Fruit fly (Drosophila melanogaster) whole organism, embryonic: ENCODE measurements around the gene CG11920.

Experiments used
- B-H2 ChIP-seq: fragments of 200-800 bp; sonication (Bioruptor generic); optimal IDR thresholded peaks from 2 replicates; lab custom pipeline; 2018; ENCODE audit warnings: missing biosample characterization, mild to moderate bottlenecking, missing genetic modification characterization
- BEAF-32 ChIP-seq: fragments of 200-800 bp; sonication (Bioruptor generic); optimal IDR thresholded peaks from 3 replicates; lab custom pipeline; 2017; ENCODE audit warnings: missing biosample characterization, missing genetic modification characterization, mild to moderate bottlenecking, moderate library complexity, missing genetic modification reagents
- Bteb2 ChIP-seq: fragments of 200-800 bp; sonication (Bioruptor generic); optimal IDR thresholded peaks from 2 replicates; lab custom pipeline; 2016; ENCODE audit warnings: missing biosample characterization, missing genetic modification characterization
- CG10274 ChIP-seq: fragments of 200-800 bp; sonication (Bioruptor generic); optimal IDR thresholded peaks from 3 replicates; lab custom pipeline; 2017; ENCODE audit warnings: missing biosample characterization, mild to moderate bottlenecking, missing genetic modification characterization
- CG11504 ChIP-seq: fragments of 200-800 bp; sonication (Bioruptor generic); optimal IDR thresholded peaks from 3 replicates; lab custom pipeline; 2019; ENCODE audit warnings: missing biosample characterization, mild to moderate bottlenecking, missing genetic modification characterization, moderate library complexity
- CG12104 ChIP-seq: fragments of 200-800 bp; sonication (Bioruptor generic); optimal IDR thresholded peaks from 3 replicates; lab custom pipeline; 2016; ENCODE audit warnings: missing biosample characterization, missing genetic modification characterization
- CG13287 ChIP-seq: fragments of 200-800 bp; sonication (Bioruptor generic); IDR thresholded peaks from 2 replicates; pipeline ENCODE4 v1.3.6; 2022; ENCODE audit warnings: missing biosample characterization, missing genetic modification characterization; ENCODE audit not compliant: partially characterized antibody
- CG13296 ChIP-seq: fragments of 200-800 bp; sonication (Bioruptor generic); optimal IDR thresholded peaks from 3 replicates; lab custom pipeline; 2018; ENCODE audit warnings: missing biosample characterization, mild to moderate bottlenecking, missing genetic modification characterization
- CG14050 ChIP-seq: fragments of 200-800 bp; sonication (Bioruptor generic); IDR thresholded peaks from 3 replicates; pipeline ENCODE4 v1.3.6; 2022; ENCODE audit warnings: missing biosample characterization, missing genetic modification characterization
- CG17359 ChIP-seq: fragments of 200-800 bp; sonication (Bioruptor generic); optimal IDR thresholded peaks from 3 replicates; lab custom pipeline; 2018; ENCODE audit warnings: missing biosample characterization, mild to moderate bottlenecking, missing genetic modification characterization, moderate library complexity
- CG6654 ChIP-seq: fragments of 200-800 bp; sonication (Bioruptor generic); optimal IDR thresholded peaks from 2 replicates; lab custom pipeline; 2017; ENCODE audit warnings: missing biosample characterization, mild to moderate bottlenecking, missing genetic modification characterization
- CG6689 ChIP-seq: fragments of 200-800 bp; sonication (Bioruptor generic); IDR thresholded peaks from 2 replicates; pipeline ENCODE4 v1.3.6; 2022; ENCODE audit warnings: missing biosample characterization, missing genetic modification characterization
- D19A ChIP-seq: fragments of 200-800 bp; optimal IDR thresholded peaks from 3 replicates; lab custom pipeline; 2019; ENCODE audit warnings: missing biosample characterization, mild to moderate bottlenecking, missing genetic modification characterization, moderate library complexity
- Fer1 ChIP-seq: fragments of 200-800 bp; sonication (Bioruptor generic); optimal IDR thresholded peaks from 2 replicates; lab custom pipeline; 2017; ENCODE audit warnings: missing biosample characterization, mild to moderate bottlenecking, missing genetic modification characterization
- Jarid2 ChIP-seq: fragments of 200-800 bp; sonication (Bioruptor generic); optimal IDR thresholded peaks from 3 replicates; lab custom pipeline; 2017; ENCODE audit warnings: mild to moderate bottlenecking, missing biosample characterization, missing genetic modification reagents, missing genetic modification characterization
- MTF-1 ChIP-seq: fragments of 200-800 bp; sonication (Bioruptor generic); optimal IDR thresholded peaks from 2 replicates; lab custom pipeline; 2018; ENCODE audit warnings: missing biosample characterization, mild to moderate bottlenecking, missing genetic modification characterization, borderline replicate concordance
- Max ChIP-seq: fragments of 200-800 bp; sonication (Bioruptor generic); optimal IDR thresholded peaks from 2 replicates; lab custom pipeline; 2016; ENCODE audit warnings: missing biosample characterization, mild to moderate bottlenecking, missing genetic modification characterization
- Med ChIP-seq: fragments of 200-800 bp; sonication (Bioruptor generic); peaks from one replicate; lab custom pipeline; 2016; ENCODE audit warnings: missing biosample characterization, missing genetic modification characterization, mild to moderate bottlenecking, inconsistent platforms, moderate library complexity
- Mrtf ChIP-seq: fragments of 200-800 bp; sonication (Bioruptor generic); IDR thresholded peaks from 3 replicates; pipeline ENCODE4 v1.3.6; 2022; ENCODE audit warnings: missing biosample characterization, missing genetic modification characterization
- NC2α ChIP-seq: fragments of 200-800 bp; sonication (Bioruptor generic); optimal IDR thresholded peaks from 2 replicates; lab custom pipeline; 2016; ENCODE audit warnings: missing biosample characterization, missing genetic modification characterization
- Nf-YC ChIP-seq: fragments of 200-800 bp; optimal IDR thresholded peaks from 3 replicates; lab custom pipeline; 2019; ENCODE audit warnings: missing biosample characterization, mild to moderate bottlenecking, missing genetic modification characterization, moderate library complexity
- Rfx ChIP-seq: fragments of 200-800 bp; sonication (Bioruptor generic); IDR thresholded peaks from 2 replicates; pipeline ENCODE4 v1.3.6; 2022; ENCODE audit warnings: missing biosample characterization, missing genetic modification characterization
- TFAM ChIP-seq: fragments of 200-800 bp; sonication (Bioruptor generic); optimal IDR thresholded peaks from 2 replicates; lab custom pipeline; 2017; ENCODE audit warnings: missing biosample characterization, missing genetic modification characterization, inconsistent platforms
- Tbp ChIP-seq: fragments of >200 bp; optimal IDR thresholded peaks from 2 replicates; lab custom pipeline; 2018; ENCODE audit warnings: missing biosample characterization, missing genetic modification characterization
- Xrp1 ChIP-seq: fragments of 200-800 bp; sonication (Bioruptor generic); IDR thresholded peaks from 2 replicates; pipeline ENCODE4 v1.3.6; 2022; ENCODE audit warnings: missing biosample characterization, missing genetic modification characterization
- cas ChIP-seq: fragments of 200-800 bp; sonication (Bioruptor generic); IDR thresholded peaks from 2 replicates; pipeline ENCODE4 v1.3.6; 2022; ENCODE audit warnings: missing biosample characterization, missing genetic modification characterization
- crc ChIP-seq: fragments of 200-800 bp; sonication (Bioruptor generic); optimal IDR thresholded peaks from 2 replicates; lab custom pipeline; 2016; ENCODE audit warnings: missing biosample characterization, missing genetic modification characterization
- eve ChIP-seq, 2 experiments: fragments of >200 bp; optimal IDR thresholded peaks; 2 replicates each; lab custom pipeline; 2017; ENCODE audit warnings: missing biosample characterization in 2 of 2, missing genetic modification characterization in 2 of 2
- ewg ChIP-seq: fragments of 200-800 bp; sonication (Bioruptor generic); optimal IDR thresholded peaks from 3 replicates; lab custom pipeline; 2017; ENCODE audit warnings: mild to moderate bottlenecking, missing biosample characterization, missing genetic modification reagents, missing genetic modification characterization
- gfzf ChIP-seq: fragments of 200-800 bp; sonication (Bioruptor generic); optimal IDR thresholded peaks from 2 replicates; lab custom pipeline; 2016; ENCODE audit warnings: missing biosample characterization, mild to moderate bottlenecking, missing genetic modification characterization, moderate library complexity
- gro ChIP-seq: fragments of 200-800 bp; sonication (Bioruptor generic); optimal IDR thresholded peaks from 2 replicates; lab custom pipeline; 2016; ENCODE audit warnings: missing biosample characterization, missing genetic modification characterization
- h ChIP-seq: fragments of >200 bp; optimal IDR thresholded peaks from 2 replicates; lab custom pipeline; 2017
- ham ChIP-seq: fragments of 200-800 bp; sonication (Bioruptor generic); IDR thresholded peaks from 2 replicates; pipeline ENCODE4 v1.3.6; 2022; ENCODE audit warnings: missing biosample characterization, missing genetic modification characterization
- ind ChIP-seq: fragments of 200-800 bp; sonication (Bioruptor generic); optimal IDR thresholded peaks from 3 replicates; lab custom pipeline; 2016; ENCODE audit warnings: missing biosample characterization, missing genetic modification characterization
- kay ChIP-seq: fragments of 200-800 bp; sonication (Bioruptor generic); optimal IDR thresholded peaks from 2 replicates; lab custom pipeline; 2016; ENCODE audit warnings: missing biosample characterization, missing genetic modification characterization
- luna ChIP-seq: fragments of 200-800 bp; sonication (Bioruptor generic); optimal IDR thresholded peaks from 2 replicates; lab custom pipeline; 2016; ENCODE audit warnings: missing biosample characterization, missing genetic modification characterization
- pros ChIP-seq: fragments of 200-800 bp; sonication (Bioruptor generic); optimal IDR thresholded peaks from 3 replicates; lab custom pipeline; 2019; ENCODE audit warnings: missing biosample characterization, mild to moderate bottlenecking, missing genetic modification characterization, moderate library complexity
- row ChIP-seq: fragments of 200-800 bp; sonication (Bioruptor generic); IDR thresholded peaks from 3 replicates; pipeline ENCODE4 v1.3.6; 2022; ENCODE audit warnings: missing biosample characterization, missing genetic modification characterization
- run ChIP-seq: fragments of 200-800 bp; sonication (Bioruptor generic); optimal IDR thresholded peaks from 3 replicates; lab custom pipeline; 2018; ENCODE audit warnings: missing biosample characterization, mild to moderate bottlenecking, missing genetic modification characterization
- sens ChIP-seq: fragments of 200-800 bp; sonication (Bioruptor generic); peaks from one replicate; lab custom pipeline; 2016; ENCODE audit warnings: missing biosample characterization, missing genetic modification characterization
- slbo ChIP-seq: fragments of 200-800 bp; sonication (Bioruptor generic); IDR thresholded peaks from 2 replicates; pipeline ENCODE4 v1.3.6; 2022; ENCODE audit warnings: missing biosample characterization, missing genetic modification characterization
- sqz ChIP-seq: fragments of 200-800 bp; sonication (Bioruptor generic); optimal IDR thresholded peaks from 3 replicates; lab custom pipeline; 2018; ENCODE audit warnings: missing biosample characterization, mild to moderate bottlenecking, missing genetic modification characterization
- stwl ChIP-seq: fragments of 200-800 bp; sonication (Bioruptor generic); optimal IDR thresholded peaks from 3 replicates; lab custom pipeline; 2018; ENCODE audit warnings: missing biosample characterization, mild to moderate bottlenecking, missing genetic modification characterization, moderate library complexity
- tin ChIP-seq: fragments of 200-800 bp; sonication (Bioruptor generic); optimal IDR thresholded peaks from 3 replicates; lab custom pipeline; 2016; ENCODE audit warnings: missing biosample characterization, missing genetic modification characterization
- trh ChIP-seq: fragments of 200-800 bp; sonication (Bioruptor generic); optimal IDR thresholded peaks from 2 replicates; lab custom pipeline; 2016; ENCODE audit warnings: missing biosample characterization, missing genetic modification characterization
- tup ChIP-seq: fragments of 200-800 bp; sonication (Bioruptor generic); optimal IDR thresholded peaks from 2 replicates; lab custom pipeline; 2016; ENCODE audit warnings: missing biosample characterization, mild to moderate bottlenecking, missing genetic modification characterization, moderate library complexity
- unc-4 ChIP-seq: fragments of 200-800 bp; sonication (Bioruptor generic); IDR thresholded peaks from 2 replicates; pipeline ENCODE4 v1.3.6; 2022; ENCODE audit warnings: missing biosample characterization, missing genetic modification characterization; ENCODE audit not compliant: partially characterized antibody
- unpg ChIP-seq: fragments of 200-800 bp; sonication (Bioruptor generic); optimal IDR thresholded peaks from 3 replicates; lab custom pipeline; 2018; ENCODE audit warnings: missing biosample characterization, mild to moderate bottlenecking, missing genetic modification characterization, moderate library complexity
- vnd ChIP-seq: fragments of 200-800 bp; sonication (Bioruptor generic); IDR thresholded peaks from 3 replicates; pipeline ENCODE4 v1.3.6; 2022; ENCODE audit warnings: missing biosample characterization, missing genetic modification characterization; ENCODE audit not compliant: partially characterized antibody
- vvl ChIP-seq: fragments of 200-800 bp; sonication (Bioruptor generic); IDR thresholded peaks from 2 replicates; pipeline ENCODE4 v1.3.6; 2022; ENCODE audit warnings: missing biosample characterization, missing genetic modification characterization
- zen ChIP-seq: fragments of 200-800 bp; sonication (Bioruptor generic); optimal IDR thresholded peaks from 3 replicates; lab custom pipeline; 2018; ENCODE audit warnings: missing biosample characterization, mild to moderate bottlenecking, missing genetic modification characterization, moderate library complexity
- zen2 ChIP-seq: fragments of 200-800 bp; sonication (Bioruptor generic); IDR thresholded peaks from 3 replicates; pipeline ENCODE4 v1.3.6; 2022; ENCODE audit warnings: missing biosample characterization, missing genetic modification characterization; ENCODE audit not compliant: partially characterized antibody

The CG11920 gene

dm6 chr3R:25097486-25097885, 22.8 kb downstream of the CG11920 start, which contains the start of the genes CG33095 and CG33096 (continued):
- TF ChIP-seq Fer1 (GFP tag; lab: Kevin White, UChicago) (no peak), Max (GFP tag; lab: Kevin White, UChicago) (no peak), gfzf (GFP tag; lab: Kevin White, UChicago) (peak; percentile 96), CG13287 (peak; percentile 28; the same call in 1 of the 2 replicates), zen (tag; lab: Kevin White, UChicago) (no peak), crc (GFP tag; lab: Kevin White, UChicago) (no peak), ewg (GFP tag; lab: Kevin White, UChicago) (no peak), trh (GFP tag; lab: Kevin White, UChicago) (no peak), ind (GFP tag; lab: Kevin White, UChicago) (no peak), CG6689 (GFP tag; lab: Robert Waterston, UW) (peak; percentile 85), MTF-1 (no peak), Mrtf (GFP tag; lab: Robert Waterston, UW) (no peak), unc-4 (GFP tag; lab: Robert Waterston, UW) (no peak), NC2α (GFP tag; lab: Kevin White, UChicago) (no peak), sens (no peak), run (tag; lab: Kevin White, UChicago) (no peak), CG6654 (no peak), CG17359 (no peak), pros (GFP tag; lab: Kevin White, UChicago) (no peak), BEAF-32 (GFP tag; lab: Kevin White, UChicago) (peak; percentile 31), Med (GFP tag; lab: Kevin White, UChicago) (peak; percentile 77), Bteb2 (GFP tag; lab: Kevin White, UChicago) (no peak), vvl (GFP tag; lab: Robert Waterston, UW) (no peak), tin (GFP tag; lab: Kevin White, UChicago) (no peak), B-H2 (GFP tag; lab: Kevin White, UChicago) (no peak), Jarid2 (GFP tag; lab: Kevin White, UChicago) (peak; percentile 21), sqz (GFP tag; lab: Kevin White, UChicago) (no peak), cas (GFP tag; lab: Robert Waterston, UW) (no peak), CG12104 (no peak), D19A (tag; lab: Kevin White, UChicago) (peak; percentile 47), ham (no peak), slbo (GFP tag; lab: Robert Waterston, UW) (no peak), tup (GFP tag; lab: Kevin White, UChicago) (no peak), CG11504 (no peak), vnd (GFP tag; lab: Robert Waterston, UW) (no peak), Tbp (no peak), unpg (no peak), stwl (tag; lab: Kevin White, UChicago) (peak; percentile 84), CG10274 (no peak), eve (GFP tag; optimal IDR thresholded peaks at IDR 0.05; lab: Kevin White, UChicago) (no peak), Rfx (no peak; the same call in 1 of the 2 replicates), CG14050 (GFP tag; lab: Robert Waterston, UW) (no peak), TFAM (no peak), h (lab: Kevin White, UChicago) (no peak), zen2 (GFP tag; lab: Robert Waterston, UW) (no peak), row (peak; percentile 88), CG13296 (no peak), gro (GFP tag; lab: Kevin White, UChicago) (no peak), kay (no peak), Nf-YC (tag; lab: Kevin White, UChicago) (no peak), luna (no peak), Xrp1 (no peak)
